Fruit fly (Drosophila melanogaster) whole organism, embryonic: ENCODE results near the gene CG32650.

ENCODE experiments used
- Abd-B ChIP-seq: fragments of 200-800 bp; sonication (Bioruptor generic); optimal IDR thresholded peaks from 2 replicates; lab custom pipeline; 2018; ENCODE audit warnings: missing biosample characterization, mild to moderate bottlenecking, missing genetic modification characterization, moderate library complexity
- Adf1 ChIP-seq: fragments of 200-800 bp; sonication (Bioruptor generic); IDR thresholded peaks from 2 replicates; pipeline ENCODE4 v1.3.6; 2022; ENCODE audit warnings: missing biosample characterization, missing genetic modification characterization
- Aef1 ChIP-seq: fragments of 200-800 bp; sonication (Bioruptor generic); IDR thresholded peaks from 3 replicates; pipeline ENCODE4 v1.3.6; 2022; ENCODE audit warnings: missing biosample characterization, missing genetic modification characterization
- Atf3 ChIP-seq: fragments of 200-800 bp; sonication (Bioruptor generic); optimal IDR thresholded peaks from 3 replicates; lab custom pipeline; 2016; ENCODE audit warnings: missing biosample characterization, missing genetic modification characterization
- CG10274 ChIP-seq: fragments of 200-800 bp; sonication (Bioruptor generic); optimal IDR thresholded peaks from 3 replicates; lab custom pipeline; 2017; ENCODE audit warnings: missing biosample characterization, mild to moderate bottlenecking, missing genetic modification characterization
- CG10462 ChIP-seq: fragments of 200-800 bp; sonication (Bioruptor generic); optimal IDR thresholded peaks from 2 replicates; lab custom pipeline; 2016; ENCODE audit warnings: missing biosample characterization, missing genetic modification characterization
- CG10565 ChIP-seq: fragments of 200-800 bp; sonication (Bioruptor generic); optimal IDR thresholded peaks from 3 replicates; lab custom pipeline; 2016; ENCODE audit warnings: missing biosample characterization, mild to moderate bottlenecking, missing genetic modification characterization
- CG14441 ChIP-seq: fragments of 200-800 bp; sonication (Bioruptor generic); IDR thresholded peaks from 2 replicates; pipeline ENCODE4 v1.3.6; 2022; ENCODE audit warnings: missing biosample characterization, missing genetic modification characterization
- CG15479 ChIP-seq: fragments of 200-800 bp; sonication (Bioruptor generic); optimal IDR thresholded peaks from 3 replicates; lab custom pipeline; 2019; ENCODE audit warnings: missing biosample characterization, mild to moderate bottlenecking, missing genetic modification characterization, moderate library complexity
- CG16813 ChIP-seq: fragments of 200-800 bp; sonication (Bioruptor generic); IDR thresholded peaks from 3 replicates; pipeline ENCODE4 v1.3.6; 2022; ENCODE audit warnings: missing biosample characterization, missing genetic modification characterization; ENCODE audit not compliant: partially characterized antibody
- CG17361 ChIP-seq: fragments of 200-800 bp; sonication (Bioruptor generic); IDR thresholded peaks from 3 replicates; pipeline ENCODE4 v1.3.6; 2022; ENCODE audit warnings: missing biosample characterization, missing genetic modification characterization
- CG18599 ChIP-seq: fragments of 200-800 bp; sonication (Bioruptor generic); optimal IDR thresholded peaks from 3 replicates; lab custom pipeline; 2017; ENCODE audit warnings: missing biosample characterization, missing genetic modification characterization, mild to moderate bottlenecking, moderate library complexity, missing genetic modification reagents
- CG30403 ChIP-seq: fragments of 200-800 bp; sonication (Bioruptor generic); optimal IDR thresholded peaks from 3 replicates; lab custom pipeline; 2016; ENCODE audit warnings: missing biosample characterization, missing genetic modification characterization
- CG34224 ChIP-seq: fragments of 200-800 bp; sonication (Bioruptor generic); IDR thresholded peaks from 3 replicates; pipeline ENCODE4 v1.3.6; 2022; ENCODE audit warnings: missing biosample characterization, missing genetic modification characterization; ENCODE audit not compliant: partially characterized antibody
- CG3726 ChIP-seq: fragments of 200-800 bp; sonication (Bioruptor generic); IDR thresholded peaks from 3 replicates; pipeline ENCODE4, ENCODE4 v1.3.6; 2022; ENCODE audit warnings: missing biosample characterization, missing genetic modification characterization
- CG8388 ChIP-seq: fragments of 200-800 bp; sonication (Bioruptor generic); optimal IDR thresholded peaks from 2 replicates; lab custom pipeline; 2019; ENCODE audit warnings: missing biosample characterization, mild to moderate bottlenecking, missing genetic modification characterization, moderate library complexity
- CG8924 ChIP-seq: fragments of 200-800 bp; optimal IDR thresholded peaks from 3 replicates; lab custom pipeline; 2019; ENCODE audit warnings: missing biosample characterization, mild to moderate bottlenecking, missing genetic modification characterization, moderate library complexity
- CkIIα-i1 ChIP-seq: fragments of 200-800 bp; sonication (Bioruptor generic); IDR thresholded peaks from 2 replicates; pipeline ENCODE4 v1.3.6; 2022; ENCODE audit warnings: missing biosample characterization, missing genetic modification characterization
- Dek ChIP-seq: fragments of 200-800 bp; sonication (Bioruptor generic); optimal IDR thresholded peaks from 3 replicates; lab custom pipeline; 2019; ENCODE audit warnings: missing biosample characterization, mild to moderate bottlenecking, missing genetic modification characterization, moderate library complexity
- Dfd ChIP-seq, 2 experiments: fragments of >200 bp; optimal IDR thresholded peaks; 2 replicates each; lab custom pipeline; 2017; ENCODE audit warnings: missing biosample characterization in 2 of 2, missing genetic modification characterization in 2 of 2
- Doc3 ChIP-seq: fragments of 200-800 bp; sonication (Bioruptor generic); IDR thresholded peaks from 3 replicates; pipeline ENCODE4 v1.3.6; 2022; ENCODE audit warnings: missing biosample characterization, missing genetic modification characterization; ENCODE audit not compliant: partially characterized antibody
- Drgx ChIP-seq: fragments of 200-800 bp; sonication (Bioruptor generic); IDR thresholded peaks from 2 replicates; pipeline ENCODE4 v1.3.6; 2022; ENCODE audit warnings: missing biosample characterization, missing genetic modification characterization
- Ets97D ChIP-seq: fragments of 200-800 bp; sonication (Bioruptor generic); optimal IDR thresholded peaks from 3 replicates; lab custom pipeline; 2016; ENCODE audit warnings: missing biosample characterization, missing genetic modification characterization
- GATAe ChIP-seq: fragments of 200-800 bp; sonication (Bioruptor generic); conservative IDR thresholded peaks from 2 replicates; pipeline ENCODE4 v1.3.6; 2022; ENCODE audit warnings: missing biosample characterization, missing genetic modification characterization
- HLH54F ChIP-seq: fragments of 200-800 bp; sonication (Bioruptor generic); optimal IDR thresholded peaks from 3 replicates; lab custom pipeline; 2016; ENCODE audit warnings: missing biosample characterization, missing genetic modification characterization
- Kr ChIP-seq: fragments of 200-800 bp; sonication (Bioruptor generic); optimal IDR thresholded peaks from 2 replicates; lab custom pipeline; 2017; ENCODE audit warnings: missing biosample characterization, mild to moderate bottlenecking, missing genetic modification characterization
- NC2α ChIP-seq: fragments of 200-800 bp; sonication (Bioruptor generic); optimal IDR thresholded peaks from 2 replicates; lab custom pipeline; 2016; ENCODE audit warnings: missing biosample characterization, missing genetic modification characterization
- Scr ChIP-seq: fragments of 200-800 bp; sonication (Bioruptor generic); IDR thresholded peaks from 2 replicates; pipeline ENCODE4 v1.3.6; 2022; ENCODE audit warnings: missing biosample characterization, missing genetic modification characterization; ENCODE audit not compliant: partially characterized antibody
- Six4 ChIP-seq: fragments of 200-800 bp; sonication (Bioruptor generic); optimal IDR thresholded peaks from 2 replicates; lab custom pipeline; 2016; ENCODE audit warnings: missing biosample characterization, missing genetic modification characterization
- Sox102F ChIP-seq: fragments of 200-800 bp; sonication (Bioruptor generic); optimal IDR thresholded peaks from 2 replicates; lab custom pipeline; 2018; ENCODE audit warnings: missing biosample characterization, mild to moderate bottlenecking, missing genetic modification characterization, moderate library complexity
- Usf ChIP-seq: fragments of 200-800 bp; sonication (Bioruptor generic); optimal IDR thresholded peaks from 2 replicates; lab custom pipeline; 2017; ENCODE audit warnings: missing genotype, missing biosample characterization, missing genetic modification characterization
- Vsx1 ChIP-seq: fragments of 200-800 bp; sonication (Bioruptor generic); optimal IDR thresholded peaks from 2 replicates; lab custom pipeline; 2017; ENCODE audit warnings: missing biosample characterization, mild to moderate bottlenecking, missing genetic modification characterization, missing genetic modification reagents
- ab ChIP-seq: fragments of 200-800 bp; sonication (Bioruptor generic); optimal IDR thresholded peaks from 2 replicates; lab custom pipeline; 2016; ENCODE audit warnings: missing biosample characterization, missing genetic modification characterization
- cad ChIP-seq: fragments of >200 bp; optimal IDR thresholded peaks from 2 replicates; lab custom pipeline; 2017; ENCODE audit warnings: missing biosample characterization, missing genetic modification characterization
- caup ChIP-seq: fragments of 200-800 bp; sonication (Bioruptor generic); optimal IDR thresholded peaks from 3 replicates; lab custom pipeline; 2017; ENCODE audit warnings: missing biosample characterization, mild to moderate bottlenecking, missing genetic modification characterization, moderate library complexity; ENCODE audit not compliant: severe bottlenecking
- ci ChIP-seq: fragments of 200-800 bp; sonication (Bioruptor generic); IDR thresholded peaks from 3 replicates; pipeline ENCODE4 v1.3.6; 2022; ENCODE audit warnings: missing biosample characterization, missing genetic modification characterization
- crc ChIP-seq: fragments of 200-800 bp; sonication (Bioruptor generic); optimal IDR thresholded peaks from 2 replicates; lab custom pipeline; 2016; ENCODE audit warnings: missing biosample characterization, missing genetic modification characterization
- gcm2 ChIP-seq: fragments of 200-800 bp; sonication (Bioruptor generic); optimal IDR thresholded peaks from 2 replicates; lab custom pipeline; 2016; ENCODE audit warnings: missing biosample characterization, missing genetic modification characterization
- h ChIP-seq: fragments of >200 bp; optimal IDR thresholded peaks from 2 replicates; lab custom pipeline; 2017
- hb ChIP-seq: fragments of 200-800 bp; sonication (Bioruptor generic); IDR thresholded peaks from 3 replicates; pipeline ENCODE4 v1.3.6; 2022; ENCODE audit warnings: missing biosample characterization, missing genetic modification characterization; ENCODE audit not compliant: partially characterized antibody
- insv ChIP-seq, 2 experiments: fragments of 200-800 bp; sonication (Bioruptor generic); optimal IDR thresholded peaks; 3 replicates each; lab custom pipeline; 2016 to 2018; ENCODE audit warnings: missing biosample characterization in 2 of 2, missing genetic modification characterization in 2 of 2
- knrl ChIP-seq: fragments of 200-800 bp; sonication (Bioruptor generic); IDR thresholded peaks from 3 replicates; pipeline ENCODE4 v1.3.6; 2022; ENCODE audit warnings: missing biosample characterization, missing genetic modification characterization; ENCODE audit not compliant: partially characterized antibody
- pita ChIP-seq: fragments of 200-800 bp; sonication (Bioruptor generic); optimal IDR thresholded peaks from 2 replicates; lab custom pipeline; 2017; ENCODE audit warnings: missing biosample characterization, mild to moderate bottlenecking, missing genetic modification characterization
- pum ChIP-seq: fragments of 200-800 bp; sonication (Bioruptor generic); optimal IDR thresholded peaks from 2 replicates; lab custom pipeline; 2016; ENCODE audit warnings: missing biosample characterization, missing genetic modification characterization
- sim ChIP-seq: fragments of 200-800 bp; sonication (Bioruptor generic); IDR thresholded peaks from 2 replicates; pipeline ENCODE4 v1.3.6; 2022; ENCODE audit warnings: missing biosample characterization, missing genetic modification characterization
- ssp ChIP-seq: fragments of 200-800 bp; sonication (Bioruptor generic); IDR thresholded peaks from 2 replicates; pipeline ENCODE4 v1.3.6; 2022; ENCODE audit warnings: missing biosample characterization, missing genetic modification characterization
- tap ChIP-seq: fragments of 200-800 bp; optimal IDR thresholded peaks from 3 replicates; lab custom pipeline; 2019; ENCODE audit warnings: missing biosample characterization, mild to moderate bottlenecking, missing genetic modification characterization, moderate library complexity
- tin ChIP-seq: fragments of 200-800 bp; sonication (Bioruptor generic); optimal IDR thresholded peaks from 3 replicates; lab custom pipeline; 2016; ENCODE audit warnings: missing biosample characterization, missing genetic modification characterization
- twi ChIP-seq: fragments of 200-800 bp; optimal IDR thresholded peaks from 2 replicates; lab custom pipeline; 2019; ENCODE audit warnings: missing biosample characterization, mild to moderate bottlenecking, missing genetic modification characterization, moderate library complexity
- vnd ChIP-seq: fragments of 200-800 bp; sonication (Bioruptor generic); IDR thresholded peaks from 3 replicates; pipeline ENCODE4 v1.3.6; 2022; ENCODE audit warnings: missing biosample characterization, missing genetic modification characterization; ENCODE audit not compliant: partially characterized antibody

Gene CG32650

dm6 chrX:12937825-12938520, 39.5 kb upstream of the CG32650 start (continued):
- TF ChIP-seq hb (GFP tag; lab: Robert Waterston, UW) (no peak), Ets97D (GFP tag; lab: Kevin White, UChicago) (no peak), Vsx1 (GFP tag; lab: Kevin White, UChicago) (no peak), insv (GFP tag; optimal IDR thresholded peaks at IDR 0.05; lab: Kevin White, UChicago) (peak in 1 of 2 experiments; percentile 45), ab (no peak), gcm2 (GFP tag; lab: Kevin White, UChicago) (no peak), NC2α (GFP tag; lab: Kevin White, UChicago) (no peak), GATAe (no peak), twi (no peak), knrl (GFP tag; lab: Robert Waterston, UW) (no peak), CG15479 (GFP tag; lab: Kevin White, UChicago) (peak; percentile 31), vnd (no peak), CG18599 (GFP tag; lab: Kevin White, UChicago) (peak; percentile 82), tap (tag; lab: Kevin White, UChicago) (no peak), Adf1 (GFP tag; lab: Robert Waterston, UW) (no peak), CG14441 (GFP tag; lab: Robert Waterston, UW) (no peak), sim (GFP tag; lab: Robert Waterston, UW) (no peak), CG30403 (GFP tag; lab: Kevin White, UChicago) (peak; percentile 29), Aef1 (GFP tag; lab: Robert Waterston, UW) (no peak), ssp (GFP tag; lab: Robert Waterston, UW) (no peak), crc (GFP tag; lab: Kevin White, UChicago) (no peak), Dfd (GFP tag; optimal IDR thresholded peaks at IDR 0.05; lab: Kevin White, UChicago) (no peak), CG10565 (GFP tag; lab: Kevin White, UChicago) (no peak), Drgx (GFP tag; lab: Robert Waterston, UW) (no peak), pita (no peak), tin (no peak), Usf (GFP tag; lab: Kevin White, UChicago) (no peak), Doc3 (GFP tag; lab: Robert Waterston, UW) (no peak), pum (no peak), Kr (no peak), CG8388 (GFP tag; lab: Kevin White, UChicago) (peak; percentile 46), CkIIα-i1 (GFP tag; lab: Robert Waterston, UW) (no peak), caup (GFP tag; lab: Kevin White, UChicago) (peak; percentile 24), Scr (GFP tag; lab: Robert Waterston, UW) (no peak), Abd-B (GFP tag; lab: Kevin White, UChicago) (peak; percentile 16), CG34224 (GFP tag; lab: Robert Waterston, UW) (no peak), Dek (tag; lab: Kevin White, UChicago) (peak; percentile 28), ci (GFP tag; lab: Robert Waterston, UW) (no peak), cad (no peak), Sox102F (GFP tag; lab: Kevin White, UChicago) (peak; percentile 56), CG3726 (GFP tag; lab: Robert Waterston, UW) (no peak), h (lab: Kevin White, UChicago) (no peak), CG8924 (peak; percentile 59), Atf3 (GFP tag; lab: Kevin White, UChicago) (no peak), Six4 (no peak), HLH54F (GFP tag; lab: Kevin White, UChicago) (no peak), CG10274 (GFP tag; lab: Kevin White, UChicago) (no peak), CG16813 (no peak), CG17361 (GFP tag; lab: Robert Waterston, UW) (peak; percentile 56), CG10462 (no peak)
